Worm (Caenorhabditis elegans) whole organism, midembryonic: ENCODE results near the gene F46C3.7.

Experiments used
- cog-1 ChIP-seq: sonication (generic microtip); optimal IDR thresholded peaks from 2 replicates; lab custom pipeline; 2016; ENCODE audit warnings: missing genetic modification characterization, missing compliant biosample characterization
- flt-1 ChIP-seq: fragments of 200-800 bp; sonication (Bioruptor generic); IDR thresholded peaks from 2 replicates; pipeline ENCODE4 v1.3.6; 2022; ENCODE audit warnings: missing genetic modification characterization, missing compliant biosample characterization
- klf-2 ChIP-seq: fragments of 200-800 bp; sonication (Bioruptor generic); conservative IDR thresholded peaks from 2 replicates; pipeline ENCODE4 v1.3.6; 2022; ENCODE audit warnings: missing genetic modification reagents, missing genetic modification characterization, missing compliant biosample characterization
- med-1 ChIP-seq: sonication (generic microtip); optimal IDR thresholded peaks from 2 replicates; lab custom pipeline; 2017; ENCODE audit warnings: missing genetic modification characterization, mild to moderate bottlenecking, missing compliant biosample characterization, antibody characterized with exemption, missing genetic modification reagents; ENCODE audit not compliant: insufficient read depth
- ref-1 ChIP-seq: fragments of 200-800 bp; sonication (Bioruptor generic); conservative IDR thresholded peaks from 2 replicates; pipeline ENCODE4 v1.3.6; 2022; ENCODE audit warnings: missing genetic modification reagents, missing genetic modification characterization, missing compliant biosample characterization
- ztf-29 ChIP-seq: fragments of 200-800 bp; sonication (Bioruptor generic); IDR thresholded peaks from 2 replicates; pipeline ENCODE4 v1.3.6; 2022; ENCODE audit warnings: missing genetic modification reagents, missing genetic modification characterization, missing compliant biosample characterization

DNA sequence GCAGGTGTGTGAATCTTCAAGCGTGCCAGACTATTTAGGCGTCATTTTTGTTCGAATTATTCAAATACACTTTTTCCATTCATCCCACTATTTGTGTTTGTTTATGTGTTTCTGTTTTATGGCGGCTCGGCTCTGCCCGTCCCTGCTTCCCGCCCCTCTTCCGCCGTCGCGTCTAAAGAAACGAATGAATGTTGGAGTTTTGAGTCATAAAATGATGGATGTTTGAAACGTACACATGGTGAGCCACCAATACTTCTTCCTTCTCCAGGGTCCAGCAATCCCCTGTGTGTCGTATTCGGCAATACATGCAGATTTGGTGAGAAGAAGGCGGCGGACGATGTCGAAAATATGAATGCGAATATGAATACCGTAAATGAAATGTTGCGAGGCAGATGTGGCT, 23.2 kb downstream of the F46C3.7 start:
- TF ChIP-seq ztf-29 (GFP tag; lab: Robert Waterston, UW) (no peak), cog-1 (tag; lab: Kevin White, UChicago) (no peak), flt-1 (GFP tag; lab: Robert Waterston, UW) (no peak), ref-1 (no peak), med-1 (no peak), klf-2 (GFP tag; lab: Robert Waterston, UW) (no peak)
